Worm (Caenorhabditis elegans): Measurements from ENCODE around the gene skpo-3.

The skpo-3 gene

DNA sequence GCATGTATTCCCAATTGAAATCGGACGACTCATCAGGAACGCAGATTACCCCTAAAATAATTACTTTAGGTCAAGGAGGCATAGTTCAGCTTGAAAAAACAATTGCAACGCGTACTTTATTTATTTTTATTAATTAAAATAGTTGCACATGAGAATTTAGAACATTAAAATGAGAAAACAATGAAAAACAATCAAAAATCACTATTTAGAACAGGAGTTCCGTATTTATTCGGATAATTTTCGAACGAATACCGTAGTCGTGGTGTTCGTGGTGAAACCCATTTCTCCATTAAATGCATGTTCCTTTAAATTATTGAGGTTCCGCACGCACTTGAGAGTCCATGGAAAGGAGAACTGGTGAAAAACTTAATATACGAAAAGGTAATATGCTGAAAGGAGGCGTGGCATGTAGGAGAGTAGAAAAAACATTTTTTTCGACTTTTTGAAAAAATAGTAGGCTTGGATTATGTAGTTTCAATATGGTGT, 52.6 kb downstream of the skpo-3 start, which contains the start of gene puf-8 (continued):
- TF ChIP-seq Y95B8A.8 (GFP tag; IDR thresholded peaks at IDR 0.05) (no peak), F57A8.1 (GFP tag; optimal IDR thresholded peaks at IDR 0.05) (no peak), snpc-4 (GFP tag; optimal IDR thresholded peaks at IDR 0.05) (no peak), snpc-4 (tag; optimal IDR thresholded peaks at IDR 0.05) (no peak), madf-10 (tag; optimal IDR thresholded peaks at IDR 0.05) (no peak), D2030.7 (GFP tag; IDR thresholded peaks at IDR 0.05) (no peak), sptf-2 (GFP tag; optimal IDR thresholded peaks at IDR 0.05) (no peak), ceh-40 (GFP tag; IDR thresholded peaks at IDR 0.05) (no peak)

DNA sequence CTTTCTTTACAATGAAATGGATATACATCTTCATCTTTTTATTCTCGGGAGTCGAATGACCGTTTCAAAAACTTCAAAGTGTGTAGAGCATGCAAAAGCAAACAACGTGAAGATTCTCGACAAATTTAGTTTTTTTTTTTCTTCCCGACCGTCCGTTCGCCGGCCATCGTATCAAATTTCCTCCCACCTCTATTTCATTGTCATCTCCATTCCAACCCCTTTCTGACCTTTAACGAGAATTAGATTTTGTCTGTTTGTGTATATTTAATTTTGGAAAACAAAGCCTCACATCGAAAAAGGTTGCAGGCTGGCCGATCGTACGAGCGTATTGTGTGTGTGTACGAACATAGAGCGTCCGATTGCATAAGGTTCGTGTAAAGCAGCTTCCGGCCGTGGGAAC, 53.4 kb downstream of the skpo-3 start, which contains the start of gene C30G12.1:
C30G12.1 (plus strand) TSS at position 301 of the 400 bp plus-strand sequence.
- no peak for TF ChIP-seq ztf-18 (tag; optimal IDR thresholded peaks at IDR 0.05)
- TF ChIP-seq ztf-25 (GFP tag; IDR thresholded peaks at IDR 0.05) = no peak
- TF ChIP-seq B0035.1 (tag; optimal IDR thresholded peaks at IDR 0.05) = no peak
- no peak for TF ChIP-seq rec-8 (tag; optimal IDR thresholded peaks at IDR 0.05)
- no peak for TF ChIP-seq dox-1 (GFP tag; IDR thresholded peaks at IDR 0.05)
- TF ChIP-seq F55B11.4 (tag; optimal IDR thresholded peaks at IDR 0.05; ENCODE audit: borderline replicate concordance, insufficient read depth) = no peak
- TF ChIP-seq snpc-4 (GFP tag; optimal IDR thresholded peaks at IDR 0.05) = no peak
- no peak for TF ChIP-seq snpc-4 (tag; optimal IDR thresholded peaks at IDR 0.05)
- no peak for TF ChIP-seq dpff-1 (tag; optimal IDR thresholded peaks at IDR 0.05)
- no peak for TF ChIP-seq xnd-1 (tag; optimal IDR thresholded peaks at IDR 0.05)

All from whole organism, young adult.